Worm (Caenorhabditis elegans): ENCODE measurements around the gene T05A7.12.

- TF ChIP-seq pha-4 (tag; optimal IDR thresholded peaks at IDR 0.05) = no peak
- no peak for TF ChIP-seq sea-2 (GFP tag; IDR thresholded peaks at IDR 0.05)
- TF ChIP-seq unc-62 (GFP tag; optimal IDR thresholded peaks at IDR 0.05) = no peak
- TF ChIP-seq madf-10 (tag; optimal IDR thresholded peaks at IDR 0.05) = no peak
- TF ChIP-seq Y67H2A.10 (GFP tag; conservative IDR thresholded peaks at IDR 0.05) = no peak
- TF ChIP-seq pbrm-1 (GFP tag; IDR thresholded peaks at IDR 0.05) = no peak
- TF ChIP-seq snpc-3.4 (tag; optimal IDR thresholded peaks at IDR 0.05) = no peak
- TF ChIP-seq akir-1 (GFP tag; optimal IDR thresholded peaks at IDR 0.05) = no peak
These were observed 43.4 kb downstream of the T05A7.12 start, which contains the start of gene clec-138 for ce11 chrII:4619700-4620099.
